Fruit fly (Drosophila melanogaster): ENCODE data around the gene CG33642.

DNA sequence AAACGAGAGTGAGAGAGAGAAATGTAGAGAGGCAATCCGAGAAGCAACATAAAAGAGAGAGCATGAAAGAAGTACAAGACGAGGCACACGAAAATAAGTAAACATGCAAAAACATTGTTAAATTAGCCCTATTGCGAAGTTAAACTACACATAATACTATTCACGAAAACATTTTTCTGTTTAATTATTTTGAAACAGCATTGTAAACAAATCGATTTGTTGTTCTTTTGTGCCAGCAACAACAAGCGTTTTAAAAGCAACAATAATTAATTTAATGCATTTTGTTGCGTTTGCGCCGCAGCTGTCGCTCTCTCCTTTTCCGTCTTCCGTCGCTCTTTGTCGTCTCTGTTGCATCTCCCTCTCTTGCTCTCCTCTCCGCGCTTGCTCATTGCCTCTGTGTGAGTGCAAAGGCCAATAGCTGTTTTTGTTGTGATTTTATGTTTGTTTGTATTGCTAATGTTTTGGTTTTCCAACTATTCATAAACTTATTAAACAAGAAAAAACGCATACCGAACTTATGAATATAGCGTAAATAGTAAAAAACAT lies 20.8 kb downstream of the CG33642 start:
- TF ChIP-seq h (optimal IDR thresholded peaks at IDR 0.05) (no peak), ttk (optimal IDR thresholded peaks at IDR 0.05) (no peak), Myc (optimal IDR thresholded peaks at IDR 0.05) (no peak), Sin3A (optimal IDR thresholded peaks at IDR 0.05) (no peak), psq (optimal IDR thresholded peaks at IDR 0.05) (no peak)
